Worm (Caenorhabditis elegans) whole organism, late embryonic: Measurements from ENCODE around the gene F39F10.4.

ENCODE experiments used
- C38D4.7 ChIP-seq: fragments of 200-800 bp; sonication (Bioruptor generic); optimal IDR thresholded peaks from 2 replicates; lab custom pipeline; 2018; ENCODE audit warnings: mild to moderate bottlenecking, missing genetic modification characterization, moderate library complexity, missing compliant biosample characterization
- K02D7.2 ChIP-seq: sonication (generic microtip); optimal IDR thresholded peaks from 2 replicates; lab custom pipeline; 2017; ENCODE audit warnings: mild to moderate bottlenecking, missing genetic modification characterization, missing compliant biosample characterization
- T23F11.4 ChIP-seq: fragments of 200-800 bp; sonication (Bioruptor generic); optimal IDR thresholded peaks from 2 replicates; lab custom pipeline; 2018; ENCODE audit warnings: mild to moderate bottlenecking, missing genetic modification characterization, missing compliant biosample characterization
- Y22D7AL.16 ChIP-seq: sonication (generic microtip); optimal IDR thresholded peaks from 2 replicates; lab custom pipeline; 2016; ENCODE audit warnings: missing genetic modification characterization, missing compliant biosample characterization
- ama-1 ChIP-seq: fragments of 150-350 bp; optimal IDR thresholded peaks from 2 replicates; lab custom pipeline; 2014
- ceh-14 ChIP-seq: sonication (generic microtip); optimal IDR thresholded peaks from 2 replicates; lab custom pipeline; 2016; ENCODE audit warnings: missing genotype, missing genetic modification characterization, missing compliant biosample characterization
- ceh-18 ChIP-seq: sonication (generic microtip); optimal IDR thresholded peaks from 2 replicates; lab custom pipeline; 2016; ENCODE audit warnings: missing genetic modification characterization, missing compliant biosample characterization
- ceh-19 ChIP-seq: fragments of 200-800 bp; sonication (Bioruptor generic); optimal IDR thresholded peaks from 2 replicates; lab custom pipeline; 2018; ENCODE audit warnings: mild to moderate bottlenecking, missing genetic modification characterization, missing compliant biosample characterization
- ceh-24 ChIP-seq: sonication (generic microtip); optimal IDR thresholded peaks from 2 replicates; lab custom pipeline; 2016; ENCODE audit warnings: mild to moderate bottlenecking, missing genetic modification characterization, missing compliant biosample characterization
- ceh-31 ChIP-seq: sonication (generic microtip); optimal IDR thresholded peaks from 2 replicates; lab custom pipeline; 2016; ENCODE audit warnings: missing genetic modification characterization, missing compliant biosample characterization
- ceh-45 ChIP-seq: fragments of 200-800 bp; sonication (Bioruptor generic); IDR thresholded peaks from 2 replicates; pipeline ENCODE4 v1.3.6; 2022; ENCODE audit warnings: missing genetic modification reagents, missing genetic modification characterization, missing compliant biosample characterization
- ceh-48 ChIP-seq: sonication (generic microtip); optimal IDR thresholded peaks from 2 replicates; lab custom pipeline; 2016; ENCODE audit warnings: missing genetic modification characterization, inconsistent platforms, missing compliant biosample characterization
- dmd-4 ChIP-seq: sonication (generic microtip); optimal IDR thresholded peaks from 2 replicates; lab custom pipeline; 2016; ENCODE audit warnings: borderline replicate concordance, missing genetic modification characterization, missing compliant biosample characterization
- dve-1 ChIP-seq: sonication (generic microtip); optimal IDR thresholded peaks from 2 replicates; lab custom pipeline; 2017; ENCODE audit warnings: antibody characterized with exemption, mild to moderate bottlenecking, missing genetic modification characterization, missing compliant biosample characterization
- elt-2 ChIP-seq: sonication (generic microtip); optimal IDR thresholded peaks from 2 replicates; lab custom pipeline; 2016; ENCODE audit warnings: missing genetic modification reagents, missing genetic modification characterization, missing compliant biosample characterization
- eyg-1 ChIP-seq: sonication (generic microtip); optimal IDR thresholded peaks from 2 replicates; lab custom pipeline; 2016; ENCODE audit warnings: missing genotype, missing genetic modification characterization, missing compliant biosample characterization
- fax-1 ChIP-seq: sonication (generic microtip); optimal IDR thresholded peaks from 2 replicates; lab custom pipeline; 2016; ENCODE audit warnings: missing genotype, missing genetic modification characterization, missing compliant biosample characterization
- fkh-10 ChIP-seq: fragments of 150-350 bp; optimal IDR thresholded peaks from 2 replicates; lab custom pipeline; 2014; ENCODE audit warnings: missing biosample characterization, missing genetic modification reagents, missing genetic modification characterization
- hlh-13 ChIP-seq: fragments of 200-800 bp; sonication (Bioruptor generic); optimal IDR thresholded peaks from 2 replicates; lab custom pipeline; 2018; ENCODE audit warnings: mild to moderate bottlenecking, missing genetic modification characterization, missing compliant biosample characterization
- hlh-6 ChIP-seq: sonication (generic microtip); optimal IDR thresholded peaks from 2 replicates; lab custom pipeline; 2016; ENCODE audit warnings: missing genotype, missing genetic modification characterization, missing compliant biosample characterization
- hlh-8 ChIP-seq: sonication (generic microtip); optimal IDR thresholded peaks from 2 replicates; lab custom pipeline; 2016; ENCODE audit warnings: missing genotype, missing genetic modification characterization, missing compliant biosample characterization
- lin-11 ChIP-seq: fragments of 200-800 bp; sonication (Bioruptor generic); optimal IDR thresholded peaks from 2 replicates; lab custom pipeline; 2018; ENCODE audit warnings: mild to moderate bottlenecking, missing genetic modification characterization, missing compliant biosample characterization
- madf-2 ChIP-seq: sonication (generic microtip); optimal IDR thresholded peaks from 2 replicates; lab custom pipeline; 2017; ENCODE audit warnings: missing genetic modification characterization, missing compliant biosample characterization
- nhr-11 ChIP-seq: fragments of 150-350 bp; optimal IDR thresholded peaks from 2 replicates; lab custom pipeline; 2014; ENCODE audit warnings: missing biosample characterization, missing genetic modification characterization
- nhr-232 ChIP-seq: sonication (generic microtip); optimal IDR thresholded peaks from 2 replicates; lab custom pipeline; 2016; ENCODE audit warnings: missing genetic modification characterization, missing compliant biosample characterization
- odd-2 ChIP-seq: sonication (generic microtip); optimal IDR thresholded peaks from 2 replicates; lab custom pipeline; 2017; ENCODE audit warnings: antibody characterized with exemption, mild to moderate bottlenecking, missing genetic modification characterization, missing compliant biosample characterization
- pat-9 ChIP-seq: fragments of 200-800 bp; sonication (Bioruptor generic); optimal IDR thresholded peaks from 2 replicates; lab custom pipeline; 2018; ENCODE audit warnings: mild to moderate bottlenecking, missing genetic modification characterization, moderate library complexity, missing compliant biosample characterization
- pax-1 ChIP-seq: fragments of 150-350 bp; optimal IDR thresholded peaks from 2 replicates; lab custom pipeline; 2014; ENCODE audit warnings: missing biosample characterization, missing genetic modification characterization
- pha-2 ChIP-seq: sonication (generic microtip); optimal IDR thresholded peaks from 2 replicates; lab custom pipeline; 2017; ENCODE audit warnings: mild to moderate bottlenecking, missing genetic modification characterization, missing compliant biosample characterization
- pros-1 ChIP-seq: fragments of 150-350 bp; optimal IDR thresholded peaks from 2 replicates; lab custom pipeline; 2014; ENCODE audit warnings: missing biosample characterization, missing genetic modification reagents, missing genetic modification characterization
- sdc-2 ChIP-seq: sonication (generic microtip); optimal IDR thresholded peaks from 2 replicates; lab custom pipeline; 2016; ENCODE audit warnings: missing genotype, missing genetic modification characterization, missing compliant biosample characterization
- sox-2 ChIP-seq: fragments of 200-800 bp; sonication (Bioruptor generic); IDR thresholded peaks from 2 replicates; pipeline ENCODE4 v1.3.6; 2022; ENCODE audit warnings: missing genetic modification reagents, missing genetic modification characterization, missing compliant biosample characterization
- syd-9 ChIP-seq: sonication (generic microtip); optimal IDR thresholded peaks from 2 replicates; lab custom pipeline; 2016; ENCODE audit warnings: mild to moderate bottlenecking, missing genetic modification characterization, moderate library complexity, missing compliant biosample characterization
- tbx-2 ChIP-seq: sonication (generic microtip); optimal IDR thresholded peaks from 2 replicates; lab custom pipeline; 2016; ENCODE audit warnings: missing genetic modification characterization, missing compliant biosample characterization
- unc-3 ChIP-seq, 2 experiments: fragments of 200-800 bp in 1 of 2; sonication (Bioruptor generic) in 1 of 2; sonication (generic microtip) in 1 of 2; conservative IDR thresholded peaks in 1 of 2; optimal IDR thresholded peaks in 1 of 2; 2 replicates each; pipeline versions ENCODE4 v1.3.6 to Lab custom; 2016 to 2022; ENCODE audit warnings: missing compliant biosample characterization in 2 of 2, missing genetic modification characterization in 2 of 2, missing genetic modification reagents in 1 of 2
- unc-42 ChIP-seq: sonication (generic microtip); optimal IDR thresholded peaks from 2 replicates; lab custom pipeline; 2016; ENCODE audit warnings: missing genotype, missing genetic modification characterization, missing compliant biosample characterization
- unc-86 ChIP-seq: sonication (generic microtip); optimal IDR thresholded peaks from 2 replicates; lab custom pipeline; 2016; ENCODE audit warnings: missing genetic modification characterization, missing compliant biosample characterization
- zip-5 ChIP-seq: sonication (generic microtip); optimal IDR thresholded peaks from 2 replicates; lab custom pipeline; 2016; ENCODE audit warnings: missing genetic modification characterization, missing compliant biosample characterization
- ztf-16 ChIP-seq: sonication (generic microtip); optimal IDR thresholded peaks from 2 replicates; lab custom pipeline; 2017; ENCODE audit warnings: missing genetic modification characterization, missing compliant biosample characterization

Gene F39F10.4

ce11 chrX:16928087-16928486, 24.6 kb upstream of the F39F10.4 start (continued):
- peak; percentile 50; the same call in 1 of the 2 replicates for TF ChIP-seq ceh-45 (GFP tag; lab: Robert Waterston, UW)
- TF ChIP-seq sox-2, result peak; percentile 75
- TF ChIP-seq fax-1 (tag; lab: Kevin White, UChicago), result peak; percentile 8
- peak; percentile 63 for TF ChIP-seq lin-11 (tag; lab: Kevin White, UChicago)
- TF ChIP-seq pax-1 (tag; lab: Kevin White, UChicago), result no peak
- peak; percentile 81 for TF ChIP-seq pat-9 (tag; lab: Kevin White, UChicago)
- peak; percentile 68 for TF ChIP-seq unc-3 (GFP tag; conservative IDR thresholded peaks at IDR 0.05; lab: Robert Waterston, UW)
- peak; percentile 70 for TF ChIP-seq unc-3 (tag; optimal IDR thresholded peaks at IDR 0.05; lab: Kevin White, UChicago)
- TF ChIP-seq hlh-8, result no peak
- peak; percentile 70 for TF ChIP-seq hlh-6 (tag; lab: Kevin White, UChicago)
- TF ChIP-seq ceh-24 (tag; lab: Kevin White, UChicago), result no peak
- no peak for TF ChIP-seq fkh-10 (GFP tag; lab: Kevin White, UChicago)
- no peak for TF ChIP-seq ama-1 (lab: Kevin White, UChicago)
- peak; percentile 56 for TF ChIP-seq ceh-48 (tag; lab: Kevin White, UChicago)
- TF ChIP-seq dmd-4 (tag; lab: Kevin White, UChicago), result peak; percentile 67
- TF ChIP-seq T23F11.4, result peak; percentile 65
- peak; percentile 73 for TF ChIP-seq Y22D7AL.16
- TF ChIP-seq C38D4.7 (GFP tag; lab: Kevin White, UChicago), result peak; percentile 66
- TF ChIP-seq zip-5 (tag; lab: Kevin White, UChicago), result peak; percentile 25
- TF ChIP-seq ztf-16 (tag; lab: Kevin White, UChicago), result peak; percentile 63
- TF ChIP-seq madf-2 (tag; lab: Kevin White, UChicago), result peak; percentile 58
- peak; percentile 64 for TF ChIP-seq unc-86 (tag; lab: Kevin White, UChicago)
- TF ChIP-seq nhr-232 (tag; lab: Kevin White, UChicago), result peak; percentile 81
- no peak for TF ChIP-seq unc-42 (tag; lab: Kevin White, UChicago)
- TF ChIP-seq ceh-14 (tag; lab: Kevin White, UChicago), result no peak
- peak; percentile 67 for TF ChIP-seq tbx-2 (tag; lab: Kevin White, UChicago)
- peak; percentile 30 for TF ChIP-seq hlh-13 (GFP tag; lab: Kevin White, UChicago)
- peak; percentile 66 for TF ChIP-seq syd-9 (tag; lab: Kevin White, UChicago)
- peak; percentile 70 for TF ChIP-seq elt-2 (tag; lab: Kevin White, UChicago)
- no peak for TF ChIP-seq nhr-11 (tag; lab: Kevin White, UChicago)

- TF ChIP-seq ceh-18 (tag; lab: Kevin White, UChicago) (no peak), madf-2 (tag; lab: Kevin White, UChicago) (no peak), sdc-2 (tag; lab: Kevin White, UChicago) (no peak), eyg-1 (no peak), odd-2 (tag; lab: Kevin White, UChicago) (no peak), pros-1 (tag; lab: Kevin White, UChicago) (no peak), unc-42 (tag; lab: Kevin White, UChicago) (no peak), ceh-14 (tag; lab: Kevin White, UChicago) (no peak), sox-2 (no peak), dmd-4 (tag; lab: Kevin White, UChicago) (no peak), C38D4.7 (GFP tag; lab: Kevin White, UChicago) (no peak), ceh-48 (tag; lab: Kevin White, UChicago) (no peak), K02D7.2 (tag; lab: Kevin White, UChicago) (no peak), fax-1 (tag; lab: Kevin White, UChicago) (no peak), ztf-16 (tag; lab: Kevin White, UChicago) (no peak), pax-1 (tag; lab: Kevin White, UChicago) (no peak), hlh-13 (GFP tag; lab: Kevin White, UChicago) (no peak)
Measured at ce11 chrX:16925343-16925742, 21.8 kb upstream of the F39F10.4 start.

- TF ChIP-seq dve-1 (no peak), ceh-19 (GFP tag; lab: Kevin White, UChicago) (no peak), pha-2 (tag; lab: Kevin White, UChicago) (no peak), ceh-31 (tag; lab: Kevin White, UChicago) (no peak)
Measured at ce11 chrX:16923636-16924035, 20.1 kb upstream of the F39F10.4 start, which contains the start of gene C30E1.4. C30E1.4 (plus strand) TSS chrX:16923936.
